Fruit fly (Drosophila melanogaster): ENCODE measurements around the gene CG6048.

The CG6048 gene

DNA sequence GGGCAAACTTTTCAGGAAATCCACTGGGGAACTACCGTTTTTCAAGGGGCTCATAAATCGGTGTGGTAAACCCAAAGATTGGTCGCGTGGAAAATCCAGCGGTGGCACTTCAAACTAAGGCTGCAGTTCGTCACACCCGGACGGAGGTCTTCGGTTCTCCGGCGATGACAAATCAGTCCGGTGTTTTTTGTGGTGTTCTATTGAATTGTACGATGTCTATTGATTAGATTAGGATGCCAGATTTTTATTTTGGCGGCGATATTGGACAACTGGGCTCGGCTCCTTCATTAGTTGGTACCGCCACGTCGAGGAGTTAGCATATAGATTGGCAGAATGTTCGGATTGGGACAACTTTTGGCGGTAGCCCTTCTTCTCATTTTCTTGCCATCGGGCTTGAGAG, at the start of gene CG6048:
Gene CG6048, plus strand, starts transcription at position 301 of the 400 bp plus-strand sequence.
- TF ChIP-seq CG8301 (tag; optimal IDR thresholded peaks at IDR 0.05) (no peak), CG4496 (GFP tag; IDR thresholded peaks at IDR 0.05) (no peak), CG10348 (GFP tag; IDR thresholded peaks at IDR 0.05) (no peak), rn (GFP tag; IDR thresholded peaks at IDR 0.05) (no peak), CG17806 (tag; optimal IDR thresholded peaks at IDR 0.05) (no peak), CG15710 (tag; optimal IDR thresholded peaks at IDR 0.05) (no peak), CG13204 (GFP tag; optimal IDR thresholded peaks at IDR 0.05) (no peak), fd96Ca (GFP tag; IDR thresholded peaks at IDR 0.05) (no peak), D1 (tag; optimal IDR thresholded peaks at IDR 0.05) (no peak), CG12605 (GFP tag; IDR thresholded peaks at IDR 0.05) (no peak), CG34367 (tag; optimal IDR thresholded peaks at IDR 0.05) (no peak)

DNA sequence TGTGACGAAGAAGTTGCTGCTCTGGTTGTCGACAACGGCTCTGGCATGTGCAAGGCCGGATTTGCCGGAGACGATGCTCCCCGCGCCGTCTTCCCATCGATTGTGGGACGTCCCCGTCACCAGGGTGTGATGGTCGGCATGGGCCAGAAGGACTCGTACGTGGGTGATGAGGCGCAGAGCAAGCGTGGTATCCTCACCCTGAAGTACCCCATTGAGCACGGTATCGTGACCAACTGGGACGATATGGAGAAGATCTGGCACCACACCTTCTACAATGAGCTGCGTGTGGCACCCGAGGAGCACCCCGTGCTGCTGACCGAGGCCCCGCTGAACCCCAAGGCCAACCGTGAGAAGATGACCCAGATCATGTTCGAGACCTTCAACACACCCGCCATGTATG, 49.7 kb upstream of the CG6048 start:
- TF ChIP-seq CG8301 (tag; optimal IDR thresholded peaks at IDR 0.05), result no peak
- no peak for TF ChIP-seq CG8159 (tag; optimal IDR thresholded peaks at IDR 0.05)
- no peak for TF ChIP-seq CG14655 (GFP tag; optimal IDR thresholded peaks at IDR 0.05)
- TF ChIP-seq CG12605 (GFP tag; IDR thresholded peaks at IDR 0.05), result no peak
- TF ChIP-seq CG13204 (GFP tag; optimal IDR thresholded peaks at IDR 0.05), result no peak
- no peak for TF ChIP-seq D1 (tag; optimal IDR thresholded peaks at IDR 0.05)
- no peak for TF ChIP-seq CG15710 (tag; optimal IDR thresholded peaks at IDR 0.05)
- TF ChIP-seq CG34367 (tag; optimal IDR thresholded peaks at IDR 0.05), result no peak
- TF ChIP-seq gl (tag; optimal IDR thresholded peaks at IDR 0.05), result no peak
- TF ChIP-seq CG9948 (tag; optimal IDR thresholded peaks at IDR 0.05), result no peak
- TF ChIP-seq CG17806 (tag; optimal IDR thresholded peaks at IDR 0.05), result no peak
- TF ChIP-seq EcR (GFP tag; optimal IDR thresholded peaks at IDR 0.05), result no peak
- TF ChIP-seq Pif1B (GFP tag; optimal IDR thresholded peaks at IDR 0.05), result no peak
- no peak for TF ChIP-seq Ets98B (GFP tag; IDR thresholded peaks at IDR 0.05)
- TF ChIP-seq CG4496 (GFP tag; IDR thresholded peaks at IDR 0.05), result no peak
- TF ChIP-seq Pif1A (GFP tag; optimal IDR thresholded peaks at IDR 0.05), result no peak
- no peak for TF ChIP-seq Snoo (tag; optimal IDR thresholded peaks at IDR 0.05)
- TF ChIP-seq CG10348 (GFP tag; IDR thresholded peaks at IDR 0.05), result no peak
- TF ChIP-seq CG32121 (GFP tag; IDR thresholded peaks at IDR 0.05), result no peak

DNA sequence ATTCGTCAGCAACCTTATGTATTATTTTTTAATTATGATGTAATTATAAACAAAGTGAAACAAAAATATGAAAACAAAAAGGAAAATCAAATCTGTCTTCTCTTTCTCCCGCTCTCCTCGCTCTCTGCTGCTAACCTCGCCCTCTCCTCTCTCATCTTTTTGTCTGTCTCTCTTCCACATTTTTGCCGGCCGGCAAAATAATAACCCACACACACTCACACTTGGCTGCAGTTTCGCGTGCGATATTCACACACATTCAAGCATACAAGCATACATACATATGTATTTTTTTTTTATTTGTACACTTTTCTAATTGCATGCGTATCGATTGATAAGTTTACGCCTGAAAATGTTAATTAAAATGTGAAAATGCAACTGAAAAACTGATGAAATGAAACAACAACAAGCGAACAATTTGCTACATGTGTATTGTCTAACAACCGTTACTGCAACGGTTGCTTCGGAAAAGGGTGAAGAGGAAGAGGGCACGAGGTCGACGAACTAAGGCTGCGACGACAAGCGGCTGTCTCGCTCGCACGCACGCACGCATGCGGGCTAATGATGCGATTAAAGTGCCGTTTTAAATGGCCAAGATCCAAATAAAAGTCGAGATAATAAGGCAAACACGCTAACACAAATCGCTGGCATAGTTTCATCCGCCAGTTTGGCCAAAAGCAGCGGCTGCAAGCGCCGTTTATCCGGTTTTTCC, 47.8 kb upstream of the CG6048 start:
- TF ChIP-seq EcR (GFP tag; optimal IDR thresholded peaks at IDR 0.05), result peak; percentile 97
- TF ChIP-seq CG34367 (tag; optimal IDR thresholded peaks at IDR 0.05), result no peak
- no peak for TF ChIP-seq CG32121 (GFP tag; IDR thresholded peaks at IDR 0.05)
- TF ChIP-seq D1 (tag; optimal IDR thresholded peaks at IDR 0.05), result no peak
- peak; percentile 41; the same call in 1 of the 2 replicates for TF ChIP-seq CG12605 (GFP tag; IDR thresholded peaks at IDR 0.05)
- TF ChIP-seq Ets98B (GFP tag; IDR thresholded peaks at IDR 0.05), result peak; percentile 12; the same call in 1 of the 2 replicates
- TF ChIP-seq Snoo (tag; optimal IDR thresholded peaks at IDR 0.05), result no peak
- TF ChIP-seq CG13204 (GFP tag; optimal IDR thresholded peaks at IDR 0.05), result peak; percentile 6
- TF ChIP-seq CG14655 (GFP tag; optimal IDR thresholded peaks at IDR 0.05), result no peak
- TF ChIP-seq CG17806 (tag; optimal IDR thresholded peaks at IDR 0.05), result no peak
- TF ChIP-seq gl (tag; optimal IDR thresholded peaks at IDR 0.05), result no peak
- no peak for TF ChIP-seq fd96Ca (GFP tag; IDR thresholded peaks at IDR 0.05)
- TF ChIP-seq CG15710 (tag; optimal IDR thresholded peaks at IDR 0.05), result no peak
- no peak for TF ChIP-seq CG4496 (GFP tag; IDR thresholded peaks at IDR 0.05)
- no peak for TF ChIP-seq Pif1A (GFP tag; optimal IDR thresholded peaks at IDR 0.05)
- no peak for TF ChIP-seq rn (GFP tag; IDR thresholded peaks at IDR 0.05)
- TF ChIP-seq CG10348 (GFP tag; IDR thresholded peaks at IDR 0.05), result no peak
- TF ChIP-seq CG9948 (tag; optimal IDR thresholded peaks at IDR 0.05), result no peak
- no peak for TF ChIP-seq Pif1B (GFP tag; optimal IDR thresholded peaks at IDR 0.05)
- no peak for TF ChIP-seq CG8301 (tag; optimal IDR thresholded peaks at IDR 0.05)
- TF ChIP-seq CG8159 (tag; optimal IDR thresholded peaks at IDR 0.05), result no peak

DNA sequence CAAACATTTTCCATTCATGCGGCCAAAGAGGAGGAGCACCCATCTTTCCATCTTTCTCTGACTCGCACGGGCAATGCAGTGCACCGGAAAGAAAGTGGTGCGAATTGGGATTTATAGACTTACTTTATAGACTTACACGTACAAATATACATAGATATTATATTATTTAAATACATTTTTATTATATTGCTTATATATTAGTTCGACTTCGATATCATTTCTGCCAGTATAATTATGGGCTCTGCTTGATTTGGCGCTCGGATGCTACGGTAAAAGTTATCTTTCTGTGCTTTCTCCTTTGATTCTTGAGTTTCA, 47.3 kb upstream of the CG6048 start:
- no peak for TF ChIP-seq CG10348 (GFP tag; IDR thresholded peaks at IDR 0.05)
- TF ChIP-seq CG8301 (tag; optimal IDR thresholded peaks at IDR 0.05), result peak; percentile 24
- TF ChIP-seq D1 (tag; optimal IDR thresholded peaks at IDR 0.05), result no peak
- no peak; the same call in 2 of the 3 replicates for TF ChIP-seq fd96Ca (GFP tag; IDR thresholded peaks at IDR 0.05)
- TF ChIP-seq CG34367 (tag; optimal IDR thresholded peaks at IDR 0.05), result no peak
- no peak for TF ChIP-seq rn (GFP tag; IDR thresholded peaks at IDR 0.05)
- TF ChIP-seq EcR (GFP tag; optimal IDR thresholded peaks at IDR 0.05), result no peak

DNA sequence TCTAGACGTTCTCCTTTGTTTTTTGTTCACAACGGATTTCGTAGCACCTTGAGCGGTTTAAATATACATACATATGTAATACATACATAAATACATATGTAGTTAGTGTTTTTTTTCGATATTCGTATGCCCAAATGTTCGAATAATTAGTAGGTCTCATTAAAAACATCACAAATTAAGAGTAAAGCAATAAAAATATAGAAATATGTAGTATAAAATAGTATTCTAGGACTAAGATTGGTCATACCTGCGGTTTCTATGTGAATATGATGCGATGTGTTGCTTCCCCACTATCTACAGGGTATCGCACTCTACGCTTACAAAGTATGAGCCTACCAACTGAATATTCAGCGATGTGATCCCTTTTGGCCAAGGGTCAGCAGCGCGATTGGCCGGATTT, 46.9 kb upstream of the CG6048 start, which contains the start of gene CG4020:
Gene CG4020, plus strand, starts transcription at position 301 of the 400 bp plus-strand sequence.
- no peak for TF ChIP-seq CG8301 (tag; optimal IDR thresholded peaks at IDR 0.05)
- no peak for TF ChIP-seq CG17806 (tag; optimal IDR thresholded peaks at IDR 0.05)
- TF ChIP-seq Pif1B (GFP tag; optimal IDR thresholded peaks at IDR 0.05), result no peak
- TF ChIP-seq CG13204 (GFP tag; optimal IDR thresholded peaks at IDR 0.05), result no peak
- TF ChIP-seq gl (tag; optimal IDR thresholded peaks at IDR 0.05), result no peak
- no peak for TF ChIP-seq CG14655 (GFP tag; optimal IDR thresholded peaks at IDR 0.05)
- TF ChIP-seq Pif1A (GFP tag; optimal IDR thresholded peaks at IDR 0.05), result no peak
- TF ChIP-seq fd96Ca (GFP tag; IDR thresholded peaks at IDR 0.05), result no peak
- no peak for TF ChIP-seq Snoo (tag; optimal IDR thresholded peaks at IDR 0.05)
- TF ChIP-seq CG34367 (tag; optimal IDR thresholded peaks at IDR 0.05), result no peak
- no peak for TF ChIP-seq D1 (tag; optimal IDR thresholded peaks at IDR 0.05)
- TF ChIP-seq CG4496 (GFP tag; IDR thresholded peaks at IDR 0.05), result no peak
- TF ChIP-seq CG32121 (GFP tag; IDR thresholded peaks at IDR 0.05), result no peak
- no peak for TF ChIP-seq CG15710 (tag; optimal IDR thresholded peaks at IDR 0.05)
- no peak for TF ChIP-seq CG8159 (tag; optimal IDR thresholded peaks at IDR 0.05)
- TF ChIP-seq Ets98B (GFP tag; IDR thresholded peaks at IDR 0.05), result no peak
- no peak for TF ChIP-seq EcR (GFP tag; optimal IDR thresholded peaks at IDR 0.05)

DNA sequence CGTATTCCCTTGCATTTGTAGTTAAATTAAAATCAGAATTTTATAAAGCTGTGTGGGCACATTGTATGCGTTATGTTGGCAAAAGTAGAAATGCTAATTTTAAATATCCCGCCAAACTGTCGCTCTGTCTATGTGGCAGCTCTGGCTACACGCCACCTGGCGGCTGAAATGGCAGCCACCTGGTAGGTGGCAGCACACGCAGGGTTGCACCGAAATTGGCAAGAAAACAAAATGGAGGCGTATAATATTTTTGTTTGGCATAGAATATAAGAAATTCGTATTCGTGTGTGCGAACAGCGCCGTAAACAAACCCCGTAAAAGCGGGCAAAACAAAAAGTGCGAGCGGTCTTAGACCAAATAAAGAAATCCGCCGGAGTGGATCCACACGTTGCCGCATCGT, 44.4 kb upstream of the CG6048 start, which contains the start of gene CG12236:
Gene CG12236, plus strand, starts transcription at position 220 of the 400 bp plus-strand sequence.
- TF ChIP-seq rn (GFP tag; IDR thresholded peaks at IDR 0.05) (no peak), EcR (GFP tag; optimal IDR thresholded peaks at IDR 0.05) (peak; percentile 4), CG15710 (tag; optimal IDR thresholded peaks at IDR 0.05) (peak; percentile 3), Snoo (tag; optimal IDR thresholded peaks at IDR 0.05) (peak; percentile 26), CG8159 (tag; optimal IDR thresholded peaks at IDR 0.05) (peak; percentile 16)

Data from whole organism, pupa.